Worm (Caenorhabditis elegans) whole organism, L4 larva: ENCODE data around the gene bath-1.
"Not testable (repeated sequence)": the region's sequence is repeated elsewhere in the genome, so short reads cannot be mapped to it uniquely, and the experiment has no call there.

Source experiments
- F49E8.2 ChIP-seq: sonication (generic microtip); optimal IDR thresholded peaks from 2 replicates; lab custom pipeline; 2016; ENCODE audit warnings: missing compliant biosample characterization, mild to moderate bottlenecking, missing genetic modification characterization, borderline replicate concordance
- ama-1 ChIP-seq: fragments of 150-350 bp; optimal IDR thresholded peaks from 2 replicates; lab custom pipeline; 2014; ENCODE audit warnings: inconsistent platforms, mixed read lengths
- fkh-10 ChIP-seq: fragments of 150-350 bp; optimal IDR thresholded peaks from 2 replicates; lab custom pipeline; 2014; ENCODE audit warnings: missing biosample characterization, missing genetic modification reagents, missing genetic modification characterization
- hif-1 ChIP-seq, 2 experiments: sonication (generic microtip); optimal IDR thresholded peaks; 2 replicates each; lab custom pipeline; 2016 to 2017; ENCODE audit warnings: missing compliant biosample characterization in 2 of 2, missing genetic modification characterization in 2 of 2, missing genetic modification reagents in 2 of 2, missing genotype in 2 of 2, mild to moderate bottlenecking in 1 of 2
- hmg-1.1 ChIP-seq: fragments of 200-800 bp; sonication (Bioruptor generic); IDR thresholded peaks from 2 replicates; pipeline ENCODE4 v1.3.6; 2022; ENCODE audit warnings: missing genetic modification reagents, missing genetic modification characterization, missing compliant biosample characterization
- nhr-11 ChIP-seq: fragments of 150-350 bp; optimal IDR thresholded peaks from 2 replicates; lab custom pipeline; 2014; ENCODE audit warnings: missing biosample characterization, missing genetic modification characterization
- nhr-28 ChIP-seq: fragments of 150-350 bp; optimal IDR thresholded peaks from 2 replicates; lab custom pipeline; 2014; ENCODE audit warnings: missing biosample characterization, missing genetic modification characterization
- nhr-41 ChIP-seq: fragments of 200-800 bp; sonication (Bioruptor generic); IDR thresholded peaks from 2 replicates; pipeline ENCODE4 v1.3.6; 2022; ENCODE audit warnings: missing genetic modification reagents, missing genetic modification characterization, missing compliant biosample characterization
- nhr-76 ChIP-seq: fragments of 150-350 bp; optimal IDR thresholded peaks from 2 replicates; lab custom pipeline; 2014; ENCODE audit warnings: missing biosample characterization, missing genetic modification characterization
- saeg-2 ChIP-seq: fragments of 200-800 bp; sonication (Bioruptor generic); IDR thresholded peaks from 2 replicates; pipeline ENCODE4 v1.3.6; 2022; ENCODE audit warnings: missing genetic modification reagents, missing genetic modification characterization, missing compliant biosample characterization
- skn-1 ChIP-seq: fragments of 150-350 bp; optimal IDR thresholded peaks from 2 replicates; lab custom pipeline; 2014; ENCODE audit warnings: missing biosample characterization, missing genetic modification characterization
- spr-3 ChIP-seq: fragments of 200-800 bp; sonication (Bioruptor generic); optimal IDR thresholded peaks from 2 replicates; lab custom pipeline; 2018; ENCODE audit warnings: mild to moderate bottlenecking, missing genetic modification characterization, missing compliant biosample characterization

- TF ChIP-seq nhr-41 (GFP tag; lab: Robert Waterston, UW); skn-1 (tag; lab: Kevin White, UChicago); ama-1 (lab: Kevin White, UChicago); fkh-10; nhr-76 (tag; lab: Kevin White, UChicago); saeg-2 (GFP tag; lab: Robert Waterston, UW); nhr-11 (tag; lab: Kevin White, UChicago); hmg-1.1; hif-1 (tag; optimal IDR thresholded peaks at IDR 0.05; lab: Kevin White, UChicago); F49E8.2; nhr-28; spr-3 (GFP tag; lab: Kevin White, UChicago): not testable (repeated sequence)
Observed at ce11 chrII:2032282-2032681, 3.7 kb upstream of the bath-1 start, which contains the start of gene btb-4.
